Worm (Caenorhabditis elegans) whole organism, young adult: ENCODE results near the gene nlp-20.

ENCODE experiments used
- C06A6.2 ChIP-seq: fragments of 200-800 bp; sonication (Bioruptor generic); conservative IDR thresholded peaks from 2 replicates; pipeline ENCODE4 v1.3.6; 2022; ENCODE audit warnings: missing genetic modification characterization, missing compliant biosample characterization
- D2030.7 ChIP-seq: fragments of 200-800 bp; sonication (Bioruptor generic); IDR thresholded peaks from 2 replicates; pipeline ENCODE4 v1.3.6; 2022; ENCODE audit warnings: missing genetic modification reagents, missing genetic modification characterization, missing compliant biosample characterization
- F23B12.7 ChIP-seq: sonication (generic microtip); optimal IDR thresholded peaks from 2 replicates; lab custom pipeline; 2017; ENCODE audit warnings: missing genetic modification characterization, mild to moderate bottlenecking, missing compliant biosample characterization, antibody characterized with exemption, moderate library complexity; ENCODE audit not compliant: insufficient read depth
- F33H1.4 ChIP-seq: fragments of 200-800 bp; sonication (Bioruptor generic); IDR thresholded peaks from 2 replicates; pipeline ENCODE4 v1.3.6; 2022; ENCODE audit warnings: missing genetic modification reagents, missing genetic modification characterization, missing compliant biosample characterization
- F55B11.4 ChIP-seq: sonication (generic microtip); optimal IDR thresholded peaks from 2 replicates; lab custom pipeline; 2016; ENCODE audit warnings: missing compliant biosample characterization, missing genetic modification characterization, borderline replicate concordance; ENCODE audit not compliant: insufficient read depth
- K11D2.4 ChIP-seq: fragments of 200-800 bp; sonication (Bioruptor generic); IDR thresholded peaks from 2 replicates; pipeline ENCODE4 v1.3.6; 2022; ENCODE audit warnings: missing genetic modification reagents, missing genetic modification characterization, missing compliant biosample characterization
- ZK185.1 ChIP-seq: sonication (generic microtip); optimal IDR thresholded peaks from 2 replicates; lab custom pipeline; 2016; ENCODE audit warnings: mild to moderate bottlenecking, missing genetic modification characterization, missing compliant biosample characterization; ENCODE audit not compliant: poor library complexity, severe bottlenecking
- atf-7 ChIP-seq: sonication (generic microtip); optimal IDR thresholded peaks from 2 replicates; lab custom pipeline; 2017; ENCODE audit warnings: mild to moderate bottlenecking, missing genetic modification characterization, missing compliant biosample characterization
- athp-1 ChIP-seq: sonication (generic microtip); optimal IDR thresholded peaks from 2 replicates; lab custom pipeline; 2017; ENCODE audit warnings: mild to moderate bottlenecking, missing genetic modification characterization, missing compliant biosample characterization
- attf-5 ChIP-seq: fragments of 200-800 bp; sonication (Bioruptor generic); optimal IDR thresholded peaks from 2 replicates; lab custom pipeline; 2018; ENCODE audit warnings: mild to moderate bottlenecking, missing genetic modification characterization, missing compliant biosample characterization
- cebp-1 ChIP-seq, 2 experiments: fragments of 200-800 bp in 1 of 2; sonication (Bioruptor generic) in 1 of 2; sonication (generic microtip) in 1 of 2; IDR thresholded peaks in 1 of 2; optimal IDR thresholded peaks in 1 of 2; 2 replicates each; pipeline versions ENCODE4 v1.3.6 to Lab custom; 2017 to 2022; ENCODE audit warnings: missing compliant biosample characterization in 2 of 2, missing genetic modification characterization in 2 of 2, mild to moderate bottlenecking in 1 of 2, missing genetic modification reagents in 1 of 2, moderate library complexity in 1 of 2
- ceh-100 ChIP-seq: fragments of 200-800 bp; sonication (Bioruptor generic); IDR thresholded peaks from 2 replicates; pipeline ENCODE4 v1.3.6; 2022; ENCODE audit warnings: missing genetic modification reagents, missing genetic modification characterization, missing compliant biosample characterization
- ceh-27 ChIP-seq: fragments of 200-800 bp; sonication (Bioruptor generic); optimal IDR thresholded peaks from 2 replicates; lab custom pipeline; 2018; ENCODE audit warnings: mild to moderate bottlenecking, missing genetic modification characterization, moderate library complexity, missing compliant biosample characterization
- ceh-40 ChIP-seq: fragments of 200-800 bp; sonication (Bioruptor generic); IDR thresholded peaks from 2 replicates; pipeline ENCODE4 v1.3.6; 2022; ENCODE audit warnings: missing genetic modification characterization, missing compliant biosample characterization
- ceh-91 ChIP-seq: fragments of 200-800 bp; sonication (Bioruptor generic); IDR thresholded peaks from 2 replicates; pipeline ENCODE4 v1.3.6; 2022; ENCODE audit warnings: missing genetic modification reagents, missing genetic modification characterization, missing compliant biosample characterization
- efl-1 ChIP-seq: fragments of 150-350 bp; optimal IDR thresholded peaks from 2 replicates; lab custom pipeline; 2014; ENCODE audit warnings: missing biosample characterization, missing genetic modification reagents, missing genetic modification characterization
- egrh-3 ChIP-seq: fragments of 200-800 bp; sonication (Bioruptor generic); IDR thresholded peaks from 2 replicates; pipeline ENCODE4 v1.3.6; 2022; ENCODE audit warnings: missing genetic modification reagents, missing genetic modification characterization, missing compliant biosample characterization
- gei-17 ChIP-seq: fragments of 200-800 bp; sonication (Bioruptor generic); optimal IDR thresholded peaks from 2 replicates; lab custom pipeline; 2018; ENCODE audit warnings: mild to moderate bottlenecking, missing genetic modification characterization, missing compliant biosample characterization
- him-1 ChIP-seq: sonication (generic microtip); optimal IDR thresholded peaks from 2 replicates; lab custom pipeline; 2016; ENCODE audit warnings: missing genotype, missing genetic modification reagents, missing genetic modification characterization, missing compliant biosample characterization
- hmg-1.2 ChIP-seq: fragments of 200-800 bp; sonication (Bioruptor generic); IDR thresholded peaks from 2 replicates; pipeline ENCODE4 v1.3.6; 2022; ENCODE audit warnings: missing genetic modification reagents, missing genetic modification characterization, missing compliant biosample characterization
- let-607 ChIP-seq, 2 experiments: fragments of 200-800 bp in 1 of 2; sonication (Bioruptor generic) in 1 of 2; sonication (generic microtip) in 1 of 2; optimal IDR thresholded peaks; 2 replicates each; lab custom pipeline; 2016 to 2018; ENCODE audit warnings: mild to moderate bottlenecking in 2 of 2, missing compliant biosample characterization in 2 of 2, missing genetic modification characterization in 2 of 2, moderate library complexity in 2 of 2, missing genotype in 1 of 2
- lin-26 ChIP-seq: fragments of 200-800 bp; sonication (Bioruptor generic); IDR thresholded peaks from 2 replicates; pipeline ENCODE4 v1.3.6; 2022; ENCODE audit warnings: missing genetic modification reagents, missing genetic modification characterization, missing compliant biosample characterization
- lin-40 ChIP-seq: sonication (generic microtip); optimal IDR thresholded peaks from 2 replicates; lab custom pipeline; 2016; ENCODE audit warnings: missing genetic modification characterization, mild to moderate bottlenecking, missing compliant biosample characterization, missing genotype, missing genetic modification reagents
- lin-54 ChIP-seq: fragments of 200-800 bp; sonication (Bioruptor generic); optimal IDR thresholded peaks from 2 replicates; lab custom pipeline; 2018; ENCODE audit warnings: mild to moderate bottlenecking, missing genetic modification characterization, missing compliant biosample characterization
- lsl-1 ChIP-seq: fragments of 200-800 bp; sonication (Bioruptor generic); optimal IDR thresholded peaks from 2 replicates; lab custom pipeline; 2018; ENCODE audit warnings: mild to moderate bottlenecking, missing genetic modification characterization, moderate library complexity, missing compliant biosample characterization
- lsy-27 ChIP-seq: sonication (generic microtip); optimal IDR thresholded peaks from 2 replicates; lab custom pipeline; 2017; ENCODE audit warnings: missing genetic modification characterization, mild to moderate bottlenecking, missing compliant biosample characterization, antibody characterized with exemption, missing genotype, borderline replicate concordance; ENCODE audit not compliant: insufficient read depth
- madf-10 ChIP-seq: sonication (generic microtip); optimal IDR thresholded peaks from 2 replicates; lab custom pipeline; 2016; ENCODE audit warnings: mild to moderate bottlenecking, missing genetic modification characterization, missing compliant biosample characterization
- madf-6 ChIP-seq: fragments of 200-800 bp; sonication (Bioruptor generic); IDR thresholded peaks from 2 replicates; pipeline ENCODE4 v1.3.6; 2022; ENCODE audit warnings: missing genetic modification reagents, missing genetic modification characterization, missing compliant biosample characterization
- madf-8 ChIP-seq: fragments of 200-800 bp; sonication (Bioruptor generic); conservative IDR thresholded peaks from 2 replicates; pipeline ENCODE4 v1.3.6; 2022; ENCODE audit warnings: missing genetic modification reagents, missing genetic modification characterization, missing compliant biosample characterization
- mcd-1 ChIP-seq: fragments of 200-800 bp; sonication (Bioruptor generic); IDR thresholded peaks from 2 replicates; pipeline ENCODE4 v1.3.6; 2022; ENCODE audit warnings: missing genetic modification reagents, missing genetic modification characterization, missing compliant biosample characterization
- mes-4 ChIP-seq: sonication (generic microtip); optimal IDR thresholded peaks from 2 replicates; lab custom pipeline; 2016; ENCODE audit warnings: missing genotype, missing genetic modification characterization, missing compliant biosample characterization
- mxl-1 ChIP-seq: sonication (generic microtip); optimal IDR thresholded peaks from 2 replicates; lab custom pipeline; 2016; ENCODE audit warnings: missing genetic modification characterization, missing compliant biosample characterization
- nhr-80 ChIP-seq: sonication (generic microtip); optimal IDR thresholded peaks from 2 replicates; lab custom pipeline; 2016; ENCODE audit warnings: missing genetic modification characterization, missing compliant biosample characterization
- pha-4 ChIP-seq: fragments of 150-350 bp; sonication (generic microtip); optimal IDR thresholded peaks from 2 replicates; lab custom pipeline; 2014; ENCODE audit warnings: missing biosample characterization, missing genetic modification reagents, missing genetic modification characterization
- snpc-1.3 ChIP-seq: sonication (generic microtip); optimal IDR thresholded peaks from 2 replicates; lab custom pipeline; 2017; ENCODE audit warnings: missing genetic modification characterization, mild to moderate bottlenecking, missing compliant biosample characterization, antibody characterized with exemption, moderate library complexity, missing genotype, missing genetic modification reagents; ENCODE audit not compliant: insufficient read depth
- snpc-4 ChIP-seq, 5 experiments: fragments of 150-350 bp in 1 of 5; sonication (generic microtip) in 4 of 5; optimal IDR thresholded peaks; 2 replicates each; lab custom pipeline; 2014 to 2018; ENCODE audit warnings: missing genetic modification characterization in 5 of 5, missing biosample characterization in 3 of 5, antibody characterized with exemption in 2 of 5, mild to moderate bottlenecking in 2 of 5, missing compliant biosample characterization in 2 of 5, missing genotype in 2 of 5, moderate library complexity in 2 of 5, missing genetic modification reagents in 1 of 5
- tbp1 ChIP-seq: fragments of 200-800 bp; sonication (Bioruptor generic); optimal IDR thresholded peaks from 2 replicates; lab custom pipeline; 2018; ENCODE audit warnings: mild to moderate bottlenecking, missing genetic modification characterization, missing compliant biosample characterization
- ztf-18 ChIP-seq: sonication (generic microtip); optimal IDR thresholded peaks from 2 replicates; lab custom pipeline; 2016; ENCODE audit warnings: missing genotype, mild to moderate bottlenecking, missing genetic modification characterization, missing compliant biosample characterization
- ztf-22 ChIP-seq: fragments of 200-800 bp; sonication (Bioruptor generic); optimal IDR thresholded peaks from 2 replicates; lab custom pipeline; 2018; ENCODE audit warnings: mild to moderate bottlenecking, missing genetic modification characterization, moderate library complexity, missing compliant biosample characterization

nlp-20 gene

DNA sequence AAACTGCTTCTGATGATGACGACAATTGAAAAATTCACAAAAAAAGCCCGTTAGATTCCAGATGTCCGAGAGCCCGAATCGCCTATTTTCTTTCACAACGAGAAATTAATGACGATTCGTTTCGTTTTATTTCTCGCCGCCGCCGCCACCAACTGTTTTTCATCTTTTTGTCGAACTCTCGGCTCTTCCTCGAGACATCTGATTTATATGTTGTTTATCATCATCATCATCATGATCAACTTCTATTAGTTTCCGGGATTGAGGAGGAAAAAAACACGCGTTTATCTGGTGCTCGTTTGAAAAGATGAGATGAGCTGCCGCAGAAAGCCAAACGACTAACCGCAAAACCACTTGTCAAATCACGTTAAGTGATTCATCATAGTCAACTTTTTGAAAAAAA, 16.6 kb upstream of the nlp-20 start:
- TF ChIP-seq madf-8 (no peak), F55B11.4 (no peak), lin-40 (tag; lab: Kevin White, UChicago) (no peak), let-607 (tag; optimal IDR thresholded peaks at IDR 0.05; lab: Kevin White, UChicago) (no peak)

ce11 chrIV:7658589-7658988, 15.7 kb upstream of the nlp-20 start, which contains the start of gene C08G9.1:
C08G9.1 (plus strand) TSS chrIV:7658763.
- TF ChIP-seq egrh-3 (GFP tag; lab: Robert Waterston, UW) (no peak), ceh-40 (GFP tag; lab: Robert Waterston, UW) (no peak), K11D2.4 (GFP tag; lab: Robert Waterston, UW) (no peak), pha-4 (tag; lab: Kevin White, UChicago) (no peak), cebp-1 (GFP tag; IDR thresholded peaks at IDR 0.05; lab: Robert Waterston, UW) (no peak), cebp-1 (tag; optimal IDR thresholded peaks at IDR 0.05; lab: Kevin White, UChicago) (no peak)

DNA sequence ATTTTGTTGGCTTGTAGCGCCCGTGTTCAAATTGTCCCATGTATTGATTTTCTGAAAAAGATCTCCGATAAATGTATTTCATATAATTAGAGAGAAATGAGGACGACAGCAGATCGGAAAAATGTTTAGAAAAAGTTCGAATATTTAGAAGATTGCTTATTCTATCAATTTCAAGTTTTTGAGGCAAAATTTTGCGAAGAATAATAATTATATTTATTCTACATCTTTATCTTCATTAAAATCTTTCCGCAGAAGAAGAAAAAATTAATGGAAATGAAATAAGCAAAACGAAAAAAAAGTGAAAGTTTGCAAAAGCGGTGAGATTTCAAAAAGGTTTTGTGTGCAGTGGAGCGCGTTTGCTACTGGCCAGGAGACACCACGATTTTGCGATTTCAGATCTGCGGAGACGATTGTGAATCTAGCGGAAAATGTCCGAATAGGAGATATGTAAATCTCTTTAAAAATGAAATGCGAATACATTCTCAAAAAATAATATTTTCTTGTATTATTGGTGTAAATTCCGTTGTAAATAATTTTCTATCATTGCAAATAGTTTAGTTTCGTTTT, 11.4 kb upstream of the nlp-20 start, which contains the start of gene nrde-4:
Gene nrde-4 (minus strand): TSS at position 51 of the 567 bp plus-strand sequence.
- TF ChIP-seq nhr-80 (peak; percentile 51), tbp1 (GFP tag; lab: Kevin White, UChicago) (peak; percentile 26), ceh-100 (GFP tag; lab: Robert Waterston, UW) (peak; percentile 96), snpc-4 (GFP tag; optimal IDR thresholded peaks at IDR 0.05; lab: Kevin White, UChicago) (no peak), snpc-4 (tag; optimal IDR thresholded peaks at IDR 0.05; lab: Kevin White, UChicago) (peak in 3 of 4 experiments; percentile 15 to 56 (median 52)), ztf-18 (tag; lab: Kevin White, UChicago) (peak; percentile 12), him-1 (tag; lab: Kevin White, UChicago) (no peak), snpc-1.3 (peak; percentile 3), lin-54 (GFP tag; lab: Kevin White, UChicago) (peak; percentile 56), lin-40 (tag; lab: Kevin White, UChicago) (peak; percentile 8), gei-17 (GFP tag; lab: Kevin White, UChicago) (no peak), hmg-1.2 (GFP tag; lab: Robert Waterston, UW) (peak; percentile 31; the same call in 1 of the 2 replicates), ceh-91 (peak; percentile 28; the same call in 1 of the 2 replicates), ZK185.1 (tag; lab: Kevin White, UChicago) (peak; percentile 34), efl-1 (GFP tag; lab: Kevin White, UChicago) (peak; percentile 20), F23B12.7 (tag; lab: Kevin White, UChicago) (peak; percentile 83), atf-7 (tag; lab: Kevin White, UChicago) (no peak), D2030.7 (GFP tag; lab: Robert Waterston, UW) (peak; percentile 40; the same call in 1 of the 2 replicates), ztf-22 (GFP tag; lab: Kevin White, UChicago) (no peak), athp-1 (tag; lab: Kevin White, UChicago) (no peak), C06A6.2 (GFP tag; lab: Robert Waterston, UW) (no peak), madf-10 (tag; lab: Kevin White, UChicago) (peak; percentile 15), cebp-1 (GFP tag; IDR thresholded peaks at IDR 0.05; lab: Robert Waterston, UW) (no peak), cebp-1 (tag; optimal IDR thresholded peaks at IDR 0.05; lab: Kevin White, UChicago) (peak; percentile 54), lin-26 (GFP tag; lab: Robert Waterston, UW) (no peak), ceh-27 (GFP tag; lab: Kevin White, UChicago) (peak; percentile 19), mxl-1 (tag; lab: Kevin White, UChicago) (no peak), lsy-27 (tag; lab: Kevin White, UChicago) (peak; percentile 31), mcd-1 (GFP tag; lab: Robert Waterston, UW) (peak; percentile 95), F33H1.4 (no peak), mes-4 (tag; lab: Kevin White, UChicago) (no peak), lsl-1 (peak; percentile 29), madf-6 (GFP tag; lab: Robert Waterston, UW) (no peak), attf-5 (GFP tag; lab: Kevin White, UChicago) (peak; percentile 77)
